Worm (Caenorhabditis elegans) whole organism, young adult: ENCODE data around the gene C49F8.3.

Experiments
- F33H1.4 ChIP-seq: fragments of 200-800 bp; sonication (Bioruptor generic); IDR thresholded peaks from 2 replicates; pipeline ENCODE4 v1.3.6; 2022; ENCODE audit warnings: missing genetic modification reagents, missing genetic modification characterization, missing compliant biosample characterization
- bed-1 ChIP-seq: fragments of 200-800 bp; sonication (Bioruptor generic); IDR thresholded peaks from 2 replicates; pipeline ENCODE4 v1.3.6; 2022; ENCODE audit warnings: missing genetic modification reagents, missing genetic modification characterization, missing compliant biosample characterization
- lin-54 ChIP-seq: fragments of 200-800 bp; sonication (Bioruptor generic); optimal IDR thresholded peaks from 2 replicates; lab custom pipeline; 2018; ENCODE audit warnings: mild to moderate bottlenecking, missing genetic modification characterization, missing compliant biosample characterization
- mcd-1 ChIP-seq: fragments of 200-800 bp; sonication (Bioruptor generic); IDR thresholded peaks from 2 replicates; pipeline ENCODE4 v1.3.6; 2022; ENCODE audit warnings: missing genetic modification reagents, missing genetic modification characterization, missing compliant biosample characterization

- no peak for TF ChIP-seq F33H1.4 (GFP tag; lab: Robert Waterston, UW)
- no peak for TF ChIP-seq mcd-1 (GFP tag; lab: Robert Waterston, UW)
- TF ChIP-seq bed-1 (GFP tag; lab: Robert Waterston, UW): no peak
- TF ChIP-seq lin-54: no peak
Observed at ce11 chrX:13415722-13416121, 28.4 kb upstream of the C49F8.3 start, which contains the start of gene C29F7.2.
